Worm (Caenorhabditis elegans) whole organism, late embryonic: ENCODE results near the gene capa-1.

ENCODE experiments used
- C08G9.2 ChIP-seq: sonication (generic microtip); optimal IDR thresholded peaks from 2 replicates; lab custom pipeline; 2016; ENCODE audit warnings: mild to moderate bottlenecking, missing genetic modification characterization, moderate library complexity, missing compliant biosample characterization
- C38D4.7 ChIP-seq: fragments of 200-800 bp; sonication (Bioruptor generic); optimal IDR thresholded peaks from 2 replicates; lab custom pipeline; 2018; ENCODE audit warnings: mild to moderate bottlenecking, missing genetic modification characterization, moderate library complexity, missing compliant biosample characterization
- F13H6.1 ChIP-seq: sonication (generic microtip); optimal IDR thresholded peaks from 2 replicates; lab custom pipeline; 2016; ENCODE audit warnings: missing genetic modification characterization, missing compliant biosample characterization
- K09A11.1 ChIP-seq: sonication (generic microtip); optimal IDR thresholded peaks from 2 replicates; lab custom pipeline; 2017; ENCODE audit warnings: antibody characterized with exemption, mild to moderate bottlenecking, missing genetic modification characterization, missing compliant biosample characterization; ENCODE audit not compliant: insufficient read depth
- T23F11.4 ChIP-seq: fragments of 200-800 bp; sonication (Bioruptor generic); optimal IDR thresholded peaks from 2 replicates; lab custom pipeline; 2018; ENCODE audit warnings: mild to moderate bottlenecking, missing genetic modification characterization, missing compliant biosample characterization
- ahr-1 ChIP-seq: sonication (generic microtip); optimal IDR thresholded peaks from 2 replicates; lab custom pipeline; 2016; ENCODE audit warnings: missing genetic modification characterization, missing compliant biosample characterization
- ama-1 ChIP-seq: fragments of 150-350 bp; optimal IDR thresholded peaks from 2 replicates; lab custom pipeline; 2014
- ceh-14 ChIP-seq: sonication (generic microtip); optimal IDR thresholded peaks from 2 replicates; lab custom pipeline; 2016; ENCODE audit warnings: missing genotype, missing genetic modification characterization, missing compliant biosample characterization
- ceh-18 ChIP-seq: sonication (generic microtip); optimal IDR thresholded peaks from 2 replicates; lab custom pipeline; 2016; ENCODE audit warnings: missing genetic modification characterization, missing compliant biosample characterization
- ceh-19 ChIP-seq: fragments of 200-800 bp; sonication (Bioruptor generic); optimal IDR thresholded peaks from 2 replicates; lab custom pipeline; 2018; ENCODE audit warnings: mild to moderate bottlenecking, missing genetic modification characterization, missing compliant biosample characterization
- ceh-2 ChIP-seq: sonication (generic microtip); optimal IDR thresholded peaks from 2 replicates; lab custom pipeline; 2016; ENCODE audit warnings: missing genotype, missing genetic modification characterization, missing compliant biosample characterization
- ceh-30 ChIP-seq: fragments of 150-350 bp; optimal IDR thresholded peaks from 2 replicates; lab custom pipeline; 2014; ENCODE audit warnings: missing biosample characterization, missing genetic modification characterization
- ceh-31 ChIP-seq: sonication (generic microtip); optimal IDR thresholded peaks from 2 replicates; lab custom pipeline; 2016; ENCODE audit warnings: missing genetic modification characterization, missing compliant biosample characterization
- ceh-34 ChIP-seq: sonication (generic microtip); optimal IDR thresholded peaks from 2 replicates; lab custom pipeline; 2016; ENCODE audit warnings: mild to moderate bottlenecking, missing genetic modification characterization, missing compliant biosample characterization
- ceh-48 ChIP-seq: sonication (generic microtip); optimal IDR thresholded peaks from 2 replicates; lab custom pipeline; 2016; ENCODE audit warnings: missing genetic modification characterization, inconsistent platforms, missing compliant biosample characterization
- ceh-6 ChIP-seq: fragments of 200-800 bp; sonication (Bioruptor generic); optimal IDR thresholded peaks from 2 replicates; lab custom pipeline; 2018; ENCODE audit warnings: mild to moderate bottlenecking, missing genetic modification characterization, missing compliant biosample characterization
- che-1 ChIP-seq: sonication (generic microtip); optimal IDR thresholded peaks from 2 replicates; lab custom pipeline; 2016; ENCODE audit warnings: mild to moderate bottlenecking, missing genetic modification characterization, missing compliant biosample characterization
- dve-1 ChIP-seq: sonication (generic microtip); optimal IDR thresholded peaks from 2 replicates; lab custom pipeline; 2017; ENCODE audit warnings: antibody characterized with exemption, mild to moderate bottlenecking, missing genetic modification characterization, missing compliant biosample characterization
- elt-4 ChIP-seq: sonication (generic microtip); optimal IDR thresholded peaks from 2 replicates; lab custom pipeline; 2016; ENCODE audit warnings: missing genetic modification characterization, missing compliant biosample characterization
- ets-4 ChIP-seq: sonication (generic microtip); optimal IDR thresholded peaks from 2 replicates; lab custom pipeline; 2016; ENCODE audit warnings: missing genetic modification characterization, missing compliant biosample characterization
- eyg-1 ChIP-seq: sonication (generic microtip); optimal IDR thresholded peaks from 2 replicates; lab custom pipeline; 2016; ENCODE audit warnings: missing genotype, missing genetic modification characterization, missing compliant biosample characterization
- fax-1 ChIP-seq: sonication (generic microtip); optimal IDR thresholded peaks from 2 replicates; lab custom pipeline; 2016; ENCODE audit warnings: missing genotype, missing genetic modification characterization, missing compliant biosample characterization
- fkh-10 ChIP-seq: fragments of 150-350 bp; optimal IDR thresholded peaks from 2 replicates; lab custom pipeline; 2014; ENCODE audit warnings: missing biosample characterization, missing genetic modification reagents, missing genetic modification characterization
- gmeb-2 ChIP-seq: sonication (generic microtip); optimal IDR thresholded peaks from 2 replicates; lab custom pipeline; 2016; ENCODE audit warnings: missing genetic modification characterization, inconsistent platforms, missing compliant biosample characterization
- hlh-13 ChIP-seq: fragments of 200-800 bp; sonication (Bioruptor generic); optimal IDR thresholded peaks from 2 replicates; lab custom pipeline; 2018; ENCODE audit warnings: mild to moderate bottlenecking, missing genetic modification characterization, missing compliant biosample characterization
- hlh-30 ChIP-seq: sonication (generic microtip); optimal IDR thresholded peaks from 2 replicates; lab custom pipeline; 2017; ENCODE audit warnings: antibody characterized with exemption, missing genetic modification characterization, missing compliant biosample characterization; ENCODE audit not compliant: insufficient read depth
- hlh-8 ChIP-seq: sonication (generic microtip); optimal IDR thresholded peaks from 2 replicates; lab custom pipeline; 2016; ENCODE audit warnings: missing genotype, missing genetic modification characterization, missing compliant biosample characterization
- madf-2 ChIP-seq: sonication (generic microtip); optimal IDR thresholded peaks from 2 replicates; lab custom pipeline; 2017; ENCODE audit warnings: missing genetic modification characterization, missing compliant biosample characterization
- mec-3 ChIP-seq: sonication (generic microtip); optimal IDR thresholded peaks from 2 replicates; lab custom pipeline; 2016; ENCODE audit warnings: borderline replicate concordance, missing genetic modification characterization, missing compliant biosample characterization
- nfya-1 ChIP-seq: sonication (generic microtip); optimal IDR thresholded peaks from 2 replicates; lab custom pipeline; 2017; ENCODE audit warnings: missing genetic modification characterization, mild to moderate bottlenecking, missing compliant biosample characterization, antibody characterized with exemption, moderate library complexity
- nhr-232 ChIP-seq: sonication (generic microtip); optimal IDR thresholded peaks from 2 replicates; lab custom pipeline; 2016; ENCODE audit warnings: missing genetic modification characterization, missing compliant biosample characterization
- npax-4 ChIP-seq: sonication (generic microtip); optimal IDR thresholded peaks from 2 replicates; lab custom pipeline; 2016; ENCODE audit warnings: missing genetic modification characterization, missing compliant biosample characterization
- odd-2 ChIP-seq: sonication (generic microtip); optimal IDR thresholded peaks from 2 replicates; lab custom pipeline; 2017; ENCODE audit warnings: antibody characterized with exemption, mild to moderate bottlenecking, missing genetic modification characterization, missing compliant biosample characterization
- pat-9 ChIP-seq: fragments of 200-800 bp; sonication (Bioruptor generic); optimal IDR thresholded peaks from 2 replicates; lab custom pipeline; 2018; ENCODE audit warnings: mild to moderate bottlenecking, missing genetic modification characterization, moderate library complexity, missing compliant biosample characterization
- pax-1 ChIP-seq: fragments of 150-350 bp; optimal IDR thresholded peaks from 2 replicates; lab custom pipeline; 2014; ENCODE audit warnings: missing biosample characterization, missing genetic modification characterization
- pha-2 ChIP-seq: sonication (generic microtip); optimal IDR thresholded peaks from 2 replicates; lab custom pipeline; 2017; ENCODE audit warnings: mild to moderate bottlenecking, missing genetic modification characterization, missing compliant biosample characterization
- pha-4 ChIP-seq: fragments of 150-350 bp; optimal IDR thresholded peaks from 2 replicates; lab custom pipeline; 2018; ENCODE audit warnings: missing biosample characterization, missing genetic modification reagents, missing genetic modification characterization
- pqm-1 ChIP-seq: sonication (generic microtip); optimal IDR thresholded peaks from 2 replicates; lab custom pipeline; 2016; ENCODE audit warnings: missing genetic modification characterization, missing compliant biosample characterization
- pros-1 ChIP-seq: fragments of 150-350 bp; optimal IDR thresholded peaks from 2 replicates; lab custom pipeline; 2014; ENCODE audit warnings: missing biosample characterization, missing genetic modification reagents, missing genetic modification characterization
- ref-2 ChIP-seq: sonication (generic microtip); optimal IDR thresholded peaks from 2 replicates; lab custom pipeline; 2016; ENCODE audit warnings: missing genetic modification characterization, missing compliant biosample characterization
- rnt-1 ChIP-seq: sonication (generic microtip); optimal IDR thresholded peaks from 2 replicates; lab custom pipeline; 2016; ENCODE audit warnings: missing genetic modification characterization, missing compliant biosample characterization
- sdc-2 ChIP-seq: sonication (generic microtip); optimal IDR thresholded peaks from 2 replicates; lab custom pipeline; 2016; ENCODE audit warnings: missing genotype, missing genetic modification characterization, missing compliant biosample characterization
- tbx-7 ChIP-seq: sonication (generic microtip); optimal IDR thresholded peaks from 2 replicates; lab custom pipeline; 2016; ENCODE audit warnings: missing genotype, missing genetic modification characterization, missing compliant biosample characterization
- ttx-3 ChIP-seq: sonication (generic microtip); optimal IDR thresholded peaks from 2 replicates; lab custom pipeline; 2016; ENCODE audit warnings: missing genetic modification reagents, missing genetic modification characterization, missing compliant biosample characterization
- unc-3 ChIP-seq, 2 experiments: fragments of 200-800 bp in 1 of 2; sonication (Bioruptor generic) in 1 of 2; sonication (generic microtip) in 1 of 2; conservative IDR thresholded peaks in 1 of 2; optimal IDR thresholded peaks in 1 of 2; 2 replicates each; pipeline versions ENCODE4 v1.3.6 to Lab custom; 2016 to 2022; ENCODE audit warnings: missing compliant biosample characterization in 2 of 2, missing genetic modification characterization in 2 of 2, missing genetic modification reagents in 1 of 2
- unc-42 ChIP-seq: sonication (generic microtip); optimal IDR thresholded peaks from 2 replicates; lab custom pipeline; 2016; ENCODE audit warnings: missing genotype, missing genetic modification characterization, missing compliant biosample characterization
- unc-55 ChIP-seq: sonication (generic microtip); optimal IDR thresholded peaks from 2 replicates; lab custom pipeline; 2017; ENCODE audit warnings: missing biosample characterization, missing genetic modification reagents, missing genetic modification characterization
- unc-86 ChIP-seq: sonication (generic microtip); optimal IDR thresholded peaks from 2 replicates; lab custom pipeline; 2016; ENCODE audit warnings: missing genetic modification characterization, missing compliant biosample characterization

capa-1 gene

ce11 chrX:5948769-5949168 is 29.6 kb downstream of the capa-1 start, which contains the start of gene mig-23:
Gene mig-23 (minus strand): TSS chrX:5948869.
- TF ChIP-seq nhr-232, result no peak
- TF ChIP-seq, all 69 proteins: peak for 0

ce11 chrX:5953174-5953573 is 34.0 kb downstream of the capa-1 start, which contains the start of the genes R07E4.5 and R07E4.3:
Gene R07E4.5 (minus strand): TSS chrX:5953174.
Gene R07E4.3 (plus strand): TSS chrX:5953458.
- TF ChIP-seq sdc-2 (tag; lab: Kevin White, UChicago) (no peak), C08G9.2 (tag; lab: Kevin White, UChicago) (no peak), ahr-1 (tag; lab: Kevin White, UChicago) (no peak), pat-9 (tag; lab: Kevin White, UChicago) (no peak), ceh-14 (tag; lab: Kevin White, UChicago) (no peak), nhr-232 (no peak), ama-1 (lab: Kevin White, UChicago) (no peak), odd-2 (tag; lab: Kevin White, UChicago) (no peak), ceh-34 (tag; lab: Kevin White, UChicago) (peak; percentile 10), pax-1 (no peak), dve-1 (peak; percentile 45), fkh-10 (no peak), eyg-1 (no peak), ceh-18 (tag; lab: Kevin White, UChicago) (peak; percentile 22), mec-3 (tag; lab: Kevin White, UChicago) (no peak), ceh-48 (tag; lab: Kevin White, UChicago) (no peak), ceh-19 (GFP tag; lab: Kevin White, UChicago) (no peak), pha-4 (tag; lab: Kevin White, UChicago) (no peak), K09A11.1 (tag; lab: Kevin White, UChicago) (no peak), unc-3 (GFP tag; conservative IDR thresholded peaks at IDR 0.05; lab: Robert Waterston, UW) (no peak), unc-3 (tag; optimal IDR thresholded peaks at IDR 0.05; lab: Kevin White, UChicago) (no peak), pqm-1 (no peak), unc-55 (no peak), pha-2 (tag; lab: Kevin White, UChicago) (no peak), elt-4 (tag; lab: Kevin White, UChicago) (no peak), tbx-7 (tag; lab: Kevin White, UChicago) (no peak), npax-4 (no peak), nfya-1 (tag; lab: Kevin White, UChicago) (peak; percentile 51), ref-2 (no peak), C38D4.7 (GFP tag; lab: Kevin White, UChicago) (no peak), hlh-13 (GFP tag; lab: Kevin White, UChicago) (no peak), rnt-1 (no peak), ets-4 (tag; lab: Kevin White, UChicago) (no peak), ceh-2 (tag; lab: Kevin White, UChicago) (no peak), ceh-31 (peak; percentile 56), hlh-8 (tag; lab: Kevin White, UChicago) (no peak), T23F11.4 (GFP tag; lab: Kevin White, UChicago) (no peak), hlh-30 (tag; lab: Kevin White, UChicago) (no peak), unc-86 (tag; lab: Kevin White, UChicago) (no peak), F13H6.1 (tag; lab: Kevin White, UChicago) (no peak), ceh-30 (tag; lab: Kevin White, UChicago) (no peak), fax-1 (tag; lab: Kevin White, UChicago) (no peak), madf-2 (tag; lab: Kevin White, UChicago) (no peak), che-1 (tag; lab: Kevin White, UChicago) (no peak), ttx-3 (no peak), pros-1 (tag; lab: Kevin White, UChicago) (no peak), ceh-6 (GFP tag; lab: Kevin White, UChicago) (no peak), unc-42 (tag; lab: Kevin White, UChicago) (peak; percentile 39), gmeb-2 (tag; lab: Kevin White, UChicago) (no peak)
